Worm (Caenorhabditis elegans) whole organism, mixed stage, embryonic: ENCODE data around the gene ifo-1.

Source experiments
- M03D4.4 ChIP-seq: sonication (generic microtip); optimal IDR thresholded peaks from 2 replicates; lab custom pipeline; 2017; ENCODE audit warnings: mild to moderate bottlenecking, missing genetic modification characterization, missing compliant biosample characterization
- bed-3 ChIP-seq: fragments of 200-800 bp; sonication (Bioruptor generic); optimal IDR thresholded peaks from 3 replicates; lab custom pipeline; 2018; ENCODE audit warnings: mild to moderate bottlenecking, missing genetic modification characterization, moderate library complexity, missing compliant biosample characterization
- blmp-1 ChIP-seq: fragments of 150-350 bp; optimal IDR thresholded peaks from 2 replicates; lab custom pipeline; 2014; ENCODE audit warnings: missing biosample characterization, missing genetic modification characterization
- ceh-39 ChIP-seq: fragments of 150-350 bp; optimal IDR thresholded peaks from 2 replicates; lab custom pipeline; 2014; ENCODE audit warnings: missing biosample characterization, missing genetic modification characterization
- ceh-43 ChIP-seq: fragments of 200-800 bp; sonication (Bioruptor generic); optimal IDR thresholded peaks from 2 replicates; lab custom pipeline; 2018; ENCODE audit warnings: mild to moderate bottlenecking, missing genetic modification characterization, moderate library complexity, missing compliant biosample characterization
- ceh-83 ChIP-seq: fragments of 200-800 bp; sonication (Bioruptor generic); optimal IDR thresholded peaks from 2 replicates; lab custom pipeline; 2018; ENCODE audit warnings: mild to moderate bottlenecking, missing genetic modification characterization, missing compliant biosample characterization
- cnd-1 ChIP-seq: fragments of 200-800 bp; sonication (Bioruptor generic); optimal IDR thresholded peaks from 2 replicates; lab custom pipeline; 2018; ENCODE audit warnings: mild to moderate bottlenecking, missing genetic modification characterization, missing compliant biosample characterization
- drap-1 ChIP-seq: fragments of 200-800 bp; sonication (Bioruptor generic); optimal IDR thresholded peaks from 3 replicates; lab custom pipeline; 2018; ENCODE audit warnings: mild to moderate bottlenecking, missing genetic modification characterization, missing compliant biosample characterization
- elt-1 ChIP-seq: sonication (generic microtip); optimal IDR thresholded peaks from 2 replicates; lab custom pipeline; 2017; ENCODE audit warnings: missing genetic modification characterization, mild to moderate bottlenecking, missing compliant biosample characterization, antibody characterized with exemption, moderate library complexity, borderline replicate concordance; ENCODE audit not compliant: insufficient read depth
- elt-3 ChIP-seq: fragments of 150-350 bp; optimal IDR thresholded peaks from 2 replicates; lab custom pipeline; 2014; ENCODE audit warnings: missing biosample characterization, missing genetic modification characterization
- flh-1 ChIP-seq: fragments of 200-800 bp; sonication (Bioruptor generic); optimal IDR thresholded peaks from 2 replicates; lab custom pipeline; 2018; ENCODE audit warnings: mild to moderate bottlenecking, missing genetic modification characterization, moderate library complexity, missing compliant biosample characterization
- ham-2 ChIP-seq: fragments of 200-800 bp; sonication (Bioruptor generic); optimal IDR thresholded peaks from 2 replicates; lab custom pipeline; 2018; ENCODE audit warnings: mild to moderate bottlenecking, missing genetic modification characterization, missing compliant biosample characterization
- hlh-1 ChIP-seq: fragments of 150-350 bp; optimal IDR thresholded peaks from 2 replicates; lab custom pipeline; 2014; ENCODE audit warnings: missing biosample characterization, missing genetic modification reagents, missing genetic modification characterization
- lin-32 ChIP-seq: fragments of 200-800 bp; sonication (Bioruptor generic); optimal IDR thresholded peaks from 2 replicates; lab custom pipeline; 2018; ENCODE audit warnings: mild to moderate bottlenecking, missing genetic modification characterization, missing compliant biosample characterization
- lsy-2 ChIP-seq: fragments of 150-350 bp; optimal IDR thresholded peaks from 2 replicates; lab custom pipeline; 2014; ENCODE audit warnings: missing biosample characterization, missing genetic modification characterization
- mab-5 ChIP-seq: fragments of 150-350 bp; optimal IDR thresholded peaks from 2 replicates; lab custom pipeline; 2014; ENCODE audit warnings: missing biosample characterization, missing genetic modification characterization
- mep-1 ChIP-seq: fragments of 150-350 bp; optimal IDR thresholded peaks from 2 replicates; lab custom pipeline; 2017; ENCODE audit warnings: missing biosample characterization, missing genetic modification reagents, missing genetic modification characterization, inconsistent platforms
- mls-2 ChIP-seq: sonication (generic microtip); optimal IDR thresholded peaks from 2 replicates; lab custom pipeline; 2016; ENCODE audit warnings: mild to moderate bottlenecking, missing genetic modification characterization, moderate library complexity, missing compliant biosample characterization
- nhr-2 ChIP-seq: fragments of 150-350 bp; optimal IDR thresholded peaks from 2 replicates; lab custom pipeline; 2014; ENCODE audit warnings: missing biosample characterization, missing genetic modification characterization
- nhr-237 ChIP-seq: fragments of 150-350 bp; optimal IDR thresholded peaks from 2 replicates; lab custom pipeline; 2014; ENCODE audit warnings: missing biosample characterization, missing genetic modification characterization
- nhr-76 ChIP-seq: sonication (generic microtip); optimal IDR thresholded peaks from 2 replicates; lab custom pipeline; 2017; ENCODE audit warnings: missing biosample characterization, missing genetic modification characterization
- pha-4 ChIP-seq: fragments of 150-350 bp; optimal IDR thresholded peaks from 2 replicates; lab custom pipeline; 2018; ENCODE audit warnings: missing biosample characterization, missing genetic modification reagents, missing genetic modification characterization
- sem-2 ChIP-seq: fragments of 200-800 bp; sonication (Bioruptor generic); optimal IDR thresholded peaks from 2 replicates; lab custom pipeline; 2018; ENCODE audit warnings: mild to moderate bottlenecking, missing genetic modification characterization, missing compliant biosample characterization
- snpc-4 ChIP-seq: fragments of 150-350 bp; optimal IDR thresholded peaks from 2 replicates; lab custom pipeline; 2014; ENCODE audit warnings: missing biosample characterization, missing genetic modification characterization
- sptf-1 ChIP-seq: sonication (generic microtip); optimal IDR thresholded peaks from 2 replicates; lab custom pipeline; 2017; ENCODE audit warnings: mild to moderate bottlenecking, missing genetic modification characterization, moderate library complexity, missing compliant biosample characterization
- tbx-8 ChIP-seq: fragments of 200-800 bp; sonication (Bioruptor generic); optimal IDR thresholded peaks from 2 replicates; lab custom pipeline; 2018; ENCODE audit warnings: mild to moderate bottlenecking, missing genetic modification characterization, moderate library complexity, missing compliant biosample characterization
- unc-120 ChIP-seq: sonication (generic microtip); optimal IDR thresholded peaks from 2 replicates; lab custom pipeline; 2017; ENCODE audit warnings: missing genetic modification characterization, missing compliant biosample characterization; ENCODE audit not compliant: poor library complexity, severe bottlenecking
- unc-39 ChIP-seq: fragments of 150-350 bp; optimal IDR thresholded peaks from 2 replicates; lab custom pipeline; 2014; ENCODE audit warnings: missing biosample characterization, missing genetic modification characterization
- unc-62 ChIP-seq: fragments of 150-350 bp; optimal IDR thresholded peaks from 2 replicates; lab custom pipeline; 2014; ENCODE audit warnings: missing biosample characterization, missing genetic modification reagents, missing genetic modification characterization
- zip-8 ChIP-seq: fragments of 150-350 bp; optimal IDR thresholded peaks from 2 replicates; lab custom pipeline; 2014; ENCODE audit warnings: missing biosample characterization, missing genetic modification characterization
- ztf-11 ChIP-seq: fragments of 150-350 bp; optimal IDR thresholded peaks from 2 replicates; lab custom pipeline; 2014; ENCODE audit warnings: missing biosample characterization, missing genetic modification characterization

The ifo-1 gene

ce11 chrIV:7339095-7339494 lies 12.6 kb upstream of the ifo-1 start:
- TF ChIP-seq ceh-43 (GFP tag; lab: Kevin White, UChicago), result no peak
- no peak for TF ChIP-seq drap-1 (GFP tag; lab: Kevin White, UChicago)
- no peak for TF ChIP-seq ceh-83 (GFP tag; lab: Kevin White, UChicago)
- TF ChIP-seq mab-5 (tag; lab: Kevin White, UChicago), result no peak
- no peak for TF ChIP-seq M03D4.4 (tag; lab: Kevin White, UChicago)
- TF ChIP-seq ham-2 (GFP tag; lab: Kevin White, UChicago), result no peak
- no peak for TF ChIP-seq flh-1 (GFP tag; lab: Kevin White, UChicago)
- TF ChIP-seq sem-2, result no peak
- TF ChIP-seq nhr-76 (tag; lab: Kevin White, UChicago), result no peak
- TF ChIP-seq unc-120, result no peak
- TF ChIP-seq unc-62 (GFP tag; lab: Kevin White, UChicago), result no peak
- no peak for TF ChIP-seq bed-3
- no peak for TF ChIP-seq sptf-1
- TF ChIP-seq mep-1, result no peak

- TF ChIP-seq M03D4.4 (tag; lab: Kevin White, UChicago) (no peak), ceh-39 (tag; lab: Kevin White, UChicago) (no peak)
- TF ChIP-seq, all 35 proteins: peak for 0
Observed at ce11 chrIV:7338042-7338441, 11.6 kb upstream of the ifo-1 start.

ce11 chrIV:7332695-7333094 lies 6.2 kb upstream of the ifo-1 start, which contains the start of gene ocr-4:
Gene ocr-4, minus strand, starts transcription at chrIV:7332795.
- TF ChIP-seq elt-3 (tag; lab: Kevin White, UChicago), result no peak
- TF ChIP-seq unc-39 (tag; lab: Kevin White, UChicago), result no peak
- no peak for TF ChIP-seq nhr-237 (tag; lab: Kevin White, UChicago)
- TF ChIP-seq, all 35 proteins: peak for 0

- TF ChIP-seq lsy-2 (tag; lab: Kevin White, UChicago), result no peak
- no peak for TF ChIP-seq mab-5 (tag; lab: Kevin White, UChicago)
- TF ChIP-seq sptf-1, result no peak
- TF ChIP-seq cnd-1 (tag; lab: Kevin White, UChicago), result no peak
- no peak for TF ChIP-seq mls-2 (tag; lab: Kevin White, UChicago)
- TF ChIP-seq sem-2, result no peak
- no peak for TF ChIP-seq tbx-8 (GFP tag; lab: Kevin White, UChicago)
- TF ChIP-seq flh-1 (GFP tag; lab: Kevin White, UChicago), result no peak
- TF ChIP-seq elt-1, result no peak
- TF ChIP-seq M03D4.4 (tag; lab: Kevin White, UChicago), result no peak
- no peak for TF ChIP-seq elt-3 (tag; lab: Kevin White, UChicago)
- no peak for TF ChIP-seq nhr-237 (tag; lab: Kevin White, UChicago)
- no peak for TF ChIP-seq ztf-11 (tag; lab: Kevin White, UChicago)
- no peak for TF ChIP-seq bed-3
- TF ChIP-seq unc-62 (GFP tag; lab: Kevin White, UChicago), result no peak
- no peak for TF ChIP-seq lin-32
- no peak for TF ChIP-seq ceh-43 (GFP tag; lab: Kevin White, UChicago)
Observed at ce11 chrIV:7328918-7329317, 2.5 kb upstream of the ifo-1 start, which contains the start of gene sqst-2. Gene sqst-2, minus strand, starts transcription at chrIV:7328975.

- TF ChIP-seq ham-2 (GFP tag; lab: Kevin White, UChicago) (no peak), mls-2 (tag; lab: Kevin White, UChicago) (no peak), lsy-2 (tag; lab: Kevin White, UChicago) (no peak), bed-3 (no peak)
Observed at ce11 chrIV:7325698-7326097, 765 bp downstream of the ifo-1 start.

- TF ChIP-seq blmp-1 (tag; lab: Kevin White, UChicago) (no peak), lsy-2 (tag; lab: Kevin White, UChicago) (no peak), zip-8 (no peak), hlh-1 (no peak), ceh-43 (GFP tag; lab: Kevin White, UChicago) (no peak), ham-2 (GFP tag; lab: Kevin White, UChicago) (no peak), nhr-237 (tag; lab: Kevin White, UChicago) (no peak), unc-62 (GFP tag; lab: Kevin White, UChicago) (no peak), lin-32 (no peak), snpc-4 (tag; lab: Kevin White, UChicago) (no peak), flh-1 (GFP tag; lab: Kevin White, UChicago) (no peak), mab-5 (tag; lab: Kevin White, UChicago) (no peak), tbx-8 (GFP tag; lab: Kevin White, UChicago) (no peak), ztf-11 (tag; lab: Kevin White, UChicago) (no peak), sptf-1 (no peak), pha-4 (tag; lab: Kevin White, UChicago) (no peak), cnd-1 (tag; lab: Kevin White, UChicago) (no peak), sem-2 (no peak), M03D4.4 (tag; lab: Kevin White, UChicago) (no peak), nhr-2 (tag; lab: Kevin White, UChicago) (no peak)
Observed at ce11 chrIV:7324913-7325312, 1.6 kb downstream of the ifo-1 start.
